Worm (Caenorhabditis elegans) whole organism, late embryonic: ENCODE measurements around the gene adh-1.

Experiments used
- K02D7.2 ChIP-seq: sonication (generic microtip); optimal IDR thresholded peaks from 2 replicates; lab custom pipeline; 2017; ENCODE audit warnings: mild to moderate bottlenecking, missing genetic modification characterization, missing compliant biosample characterization
- elt-2 ChIP-seq: sonication (generic microtip); optimal IDR thresholded peaks from 2 replicates; lab custom pipeline; 2016; ENCODE audit warnings: missing genetic modification reagents, missing genetic modification characterization, missing compliant biosample characterization
- fkh-10 ChIP-seq: fragments of 150-350 bp; optimal IDR thresholded peaks from 2 replicates; lab custom pipeline; 2014; ENCODE audit warnings: missing biosample characterization, missing genetic modification reagents, missing genetic modification characterization
- nhr-11 ChIP-seq: fragments of 150-350 bp; optimal IDR thresholded peaks from 2 replicates; lab custom pipeline; 2014; ENCODE audit warnings: missing biosample characterization, missing genetic modification characterization
- unc-55 ChIP-seq: sonication (generic microtip); optimal IDR thresholded peaks from 2 replicates; lab custom pipeline; 2017; ENCODE audit warnings: missing biosample characterization, missing genetic modification reagents, missing genetic modification characterization

- TF ChIP-seq elt-2 (tag; lab: Kevin White, UChicago), result no peak
- no peak for TF ChIP-seq K02D7.2 (tag; lab: Kevin White, UChicago)
- no peak for TF ChIP-seq nhr-11
- TF ChIP-seq unc-55 (GFP tag; lab: Kevin White, UChicago), result no peak
- TF ChIP-seq fkh-10 (GFP tag; lab: Kevin White, UChicago), result no peak
Measured at ce11 chrV:11902161-11902560, 14.1 kb downstream of the adh-1 start.
